Fruit fly (Drosophila melanogaster) whole organism, embryonic: ENCODE data around the gene faf.

Experiments used
- Asciz ChIP-seq: fragments of 200-800 bp; sonication (Bioruptor generic); optimal IDR thresholded peaks from 2 replicates; lab custom pipeline; 2017; ENCODE audit warnings: missing biosample characterization, mild to moderate bottlenecking, missing genetic modification characterization, missing genetic modification reagents
- Atf-2 ChIP-seq: fragments of 200-800 bp; sonication (Bioruptor generic); optimal IDR thresholded peaks from 2 replicates; lab custom pipeline; 2016; ENCODE audit warnings: missing biosample characterization, missing genetic modification characterization
- B-H2 ChIP-seq: fragments of 200-800 bp; sonication (Bioruptor generic); optimal IDR thresholded peaks from 2 replicates; lab custom pipeline; 2018; ENCODE audit warnings: missing biosample characterization, mild to moderate bottlenecking, missing genetic modification characterization
- CG10209 ChIP-seq: fragments of 200-800 bp; sonication (Bioruptor generic); optimal IDR thresholded peaks from 3 replicates; lab custom pipeline; 2017; ENCODE audit warnings: missing biosample characterization, mild to moderate bottlenecking, missing genetic modification characterization, missing genetic modification reagents
- CG10462 ChIP-seq: fragments of 200-800 bp; sonication (Bioruptor generic); optimal IDR thresholded peaks from 2 replicates; lab custom pipeline; 2016; ENCODE audit warnings: missing biosample characterization, missing genetic modification characterization
- CG12219 ChIP-seq: fragments of 200-800 bp; sonication (Bioruptor generic); optimal IDR thresholded peaks from 3 replicates; lab custom pipeline; 2018; ENCODE audit warnings: missing biosample characterization, mild to moderate bottlenecking, missing genetic modification characterization
- CG12659 ChIP-seq: fragments of 200-800 bp; sonication (Bioruptor generic); optimal IDR thresholded peaks from 3 replicates; lab custom pipeline; 2017; ENCODE audit warnings: mild to moderate bottlenecking, missing biosample characterization, missing genetic modification reagents, missing genetic modification characterization
- CG13894 ChIP-seq: fragments of 200-800 bp; sonication (Bioruptor generic); optimal IDR thresholded peaks from 3 replicates; lab custom pipeline; 2018; ENCODE audit warnings: missing biosample characterization, mild to moderate bottlenecking, missing genetic modification characterization, moderate library complexity
- CG14667 ChIP-seq: fragments of 200-800 bp; sonication (Bioruptor generic); IDR thresholded peaks from 2 replicates; pipeline ENCODE4 v1.3.6; 2022; ENCODE audit warnings: missing biosample characterization, missing genetic modification characterization
- CG15269 ChIP-seq: fragments of 200-800 bp; sonication (Bioruptor generic); optimal IDR thresholded peaks from 2 replicates; lab custom pipeline; 2018; ENCODE audit warnings: missing biosample characterization, mild to moderate bottlenecking, missing genetic modification characterization, moderate library complexity
- CG16813 ChIP-seq: fragments of 200-800 bp; sonication (Bioruptor generic); IDR thresholded peaks from 3 replicates; pipeline ENCODE4 v1.3.6; 2022; ENCODE audit warnings: missing biosample characterization, missing genetic modification characterization; ENCODE audit not compliant: partially characterized antibody
- CG17568 ChIP-seq: fragments of 200-800 bp; sonication (Bioruptor generic); optimal IDR thresholded peaks from 2 replicates; lab custom pipeline; 2018; ENCODE audit warnings: missing biosample characterization, mild to moderate bottlenecking, missing genetic modification characterization, moderate library complexity
- CG17802 ChIP-seq: fragments of 200-800 bp; sonication (Bioruptor generic); optimal IDR thresholded peaks from 2 replicates; lab custom pipeline; 2018; ENCODE audit warnings: missing biosample characterization, mild to moderate bottlenecking, missing genetic modification characterization, moderate library complexity
- CG2199 ChIP-seq: fragments of 200-800 bp; sonication (Bioruptor generic); IDR thresholded peaks from 3 replicates; pipeline ENCODE4 v1.3.6; 2022; ENCODE audit warnings: missing biosample characterization, missing genetic modification characterization
- CG3281 ChIP-seq: fragments of 200-800 bp; sonication (Bioruptor generic); optimal IDR thresholded peaks from 3 replicates; lab custom pipeline; 2017; ENCODE audit warnings: missing biosample characterization, mild to moderate bottlenecking, missing genetic modification characterization
- CG6654 ChIP-seq: fragments of 200-800 bp; sonication (Bioruptor generic); optimal IDR thresholded peaks from 2 replicates; lab custom pipeline; 2017; ENCODE audit warnings: missing biosample characterization, mild to moderate bottlenecking, missing genetic modification characterization
- CG8924 ChIP-seq: fragments of 200-800 bp; optimal IDR thresholded peaks from 3 replicates; lab custom pipeline; 2019; ENCODE audit warnings: missing biosample characterization, mild to moderate bottlenecking, missing genetic modification characterization, moderate library complexity
- CG9437 ChIP-seq: fragments of 200-800 bp; sonication (Bioruptor generic); optimal IDR thresholded peaks from 2 replicates; lab custom pipeline; 2018; ENCODE audit warnings: missing biosample characterization, mild to moderate bottlenecking, missing genetic modification characterization
- CG9727 ChIP-seq: fragments of 200-800 bp; sonication (Bioruptor generic); optimal IDR thresholded peaks from 3 replicates; lab custom pipeline; 2017; ENCODE audit warnings: missing biosample characterization, mild to moderate bottlenecking, missing genetic modification characterization
- CG9817 ChIP-seq: fragments of 200-800 bp; sonication (Bioruptor generic); optimal IDR thresholded peaks from 2 replicates; lab custom pipeline; 2018; ENCODE audit warnings: missing biosample characterization, mild to moderate bottlenecking, missing genetic modification characterization, moderate library complexity
- E2f2 ChIP-seq: fragments of 200-800 bp; sonication (Bioruptor generic); IDR thresholded peaks from 2 replicates; pipeline ENCODE4 v1.3.6; 2022; ENCODE audit warnings: missing biosample characterization, missing genetic modification characterization
- Eip74EF ChIP-seq, 2 experiments: fragments of 200-800 bp in 1 of 2; fragments of >200 bp in 1 of 2; sonication (Bioruptor generic) in 1 of 2; optimal IDR thresholded peaks; 2 replicates each; lab custom pipeline; 2017 to 2019; ENCODE audit warnings: missing biosample characterization in 2 of 2, missing genetic modification characterization in 2 of 2, mild to moderate bottlenecking in 1 of 2, moderate library complexity in 1 of 2
- HLH54F ChIP-seq: fragments of 200-800 bp; sonication (Bioruptor generic); optimal IDR thresholded peaks from 3 replicates; lab custom pipeline; 2016; ENCODE audit warnings: missing biosample characterization, missing genetic modification characterization
- Hr51 ChIP-seq, 2 experiments: fragments of 200-800 bp; sonication (Bioruptor generic); optimal IDR thresholded peaks; 2 replicates in 1 of 2; 3 replicates in 1 of 2; lab custom pipeline; 2016 to 2018; ENCODE audit warnings: missing biosample characterization in 2 of 2, missing genetic modification characterization in 2 of 2, mild to moderate bottlenecking in 1 of 2, moderate library complexity in 1 of 2
- Hr78 ChIP-seq, 2 experiments: fragments of 200-800 bp in 1 of 2; fragments of >200 bp in 1 of 2; sonication (Bioruptor generic) in 1 of 2; optimal IDR thresholded peaks; 2 replicates each; lab custom pipeline; 2017 to 2019; ENCODE audit warnings: missing biosample characterization in 2 of 2, missing genetic modification characterization in 2 of 2, mild to moderate bottlenecking in 1 of 2, moderate library complexity in 1 of 2
- MBD-R2 ChIP-seq: fragments of 200-800 bp; sonication (Bioruptor generic); IDR thresholded peaks from 2 replicates; pipeline ENCODE4 v1.3.6; 2022; ENCODE audit warnings: missing biosample characterization, missing genetic modification characterization
- MESR4 ChIP-seq: fragments of 200-800 bp; sonication (Bioruptor generic); optimal IDR thresholded peaks from 2 replicates; lab custom pipeline; 2018; ENCODE audit warnings: missing biosample characterization, mild to moderate bottlenecking, missing genetic modification characterization, moderate library complexity
- Med ChIP-seq: fragments of 200-800 bp; sonication (Bioruptor generic); peaks from one replicate; lab custom pipeline; 2016; ENCODE audit warnings: missing biosample characterization, missing genetic modification characterization, mild to moderate bottlenecking, inconsistent platforms, moderate library complexity
- NFAT ChIP-seq: fragments of 200-800 bp; sonication (Bioruptor generic); IDR thresholded peaks from 2 replicates; pipeline ENCODE4 v1.3.6; 2022; ENCODE audit warnings: missing biosample characterization, missing genetic modification characterization
- Sin3A ChIP-seq: fragments of >200 bp; optimal IDR thresholded peaks from 2 replicates; lab custom pipeline; 2018
- bsh ChIP-seq, 2 experiments: fragments of 200-800 bp; sonication (Bioruptor generic); optimal IDR thresholded peaks; 2 replicates each; lab custom pipeline; 2017 to 2018; ENCODE audit warnings: mild to moderate bottlenecking in 2 of 2, missing biosample characterization in 2 of 2, missing genetic modification characterization in 2 of 2, moderate library complexity in 1 of 2
- cas ChIP-seq: fragments of 200-800 bp; sonication (Bioruptor generic); IDR thresholded peaks from 2 replicates; pipeline ENCODE4 v1.3.6; 2022; ENCODE audit warnings: missing biosample characterization, missing genetic modification characterization
- fd64A ChIP-seq: fragments of 200-800 bp; sonication (Bioruptor generic); optimal IDR thresholded peaks from 3 replicates; lab custom pipeline; 2018; ENCODE audit warnings: missing biosample characterization, mild to moderate bottlenecking, missing genetic modification characterization
- gcm ChIP-seq: fragments of 200-800 bp; sonication (Bioruptor generic); optimal IDR thresholded peaks from 2 replicates; lab custom pipeline; 2019; ENCODE audit warnings: missing biosample characterization, mild to moderate bottlenecking, missing genetic modification characterization, moderate library complexity
- grn ChIP-seq: fragments of 200-800 bp; sonication (Bioruptor generic); optimal IDR thresholded peaks from 3 replicates; lab custom pipeline; 2017; ENCODE audit warnings: missing biosample characterization, missing genetic modification characterization
- hbn ChIP-seq: fragments of 200-800 bp; sonication (Bioruptor generic); IDR thresholded peaks from 2 replicates; pipeline ENCODE4 v1.3.6; 2022; ENCODE audit warnings: missing biosample characterization, missing genetic modification characterization; ENCODE audit not compliant: partially characterized antibody
- kah ChIP-seq: fragments of 200-800 bp; sonication (Bioruptor generic); optimal IDR thresholded peaks from 2 replicates; lab custom pipeline; 2018; ENCODE audit warnings: missing biosample characterization, mild to moderate bottlenecking, missing genetic modification characterization
- lilli ChIP-seq: fragments of 200-800 bp; sonication (Bioruptor generic); optimal IDR thresholded peaks from 3 replicates; lab custom pipeline; 2016; ENCODE audit warnings: missing biosample characterization, missing genetic modification characterization
- nmo ChIP-seq: fragments of 200-800 bp; sonication (Bioruptor generic); optimal IDR thresholded peaks from 2 replicates; lab custom pipeline; 2018; ENCODE audit warnings: missing biosample characterization, mild to moderate bottlenecking, missing genetic modification characterization, moderate library complexity
- nom ChIP-seq: fragments of 200-800 bp; sonication (Bioruptor generic); optimal IDR thresholded peaks from 2 replicates; lab custom pipeline; 2017; ENCODE audit warnings: missing biosample characterization, missing genetic modification characterization, mild to moderate bottlenecking, moderate library complexity, missing genetic modification reagents
- oc ChIP-seq: fragments of 200-800 bp; sonication (Bioruptor generic); optimal IDR thresholded peaks from 2 replicates; lab custom pipeline; 2018; ENCODE audit warnings: missing biosample characterization, mild to moderate bottlenecking, missing genetic modification characterization, moderate library complexity
- pho ChIP-seq: fragments of 200-800 bp; sonication (Bioruptor generic); optimal IDR thresholded peaks from 2 replicates; lab custom pipeline; 2016; ENCODE audit warnings: missing biosample characterization, missing genetic modification characterization
- pnt ChIP-seq: fragments of 200-800 bp; sonication (Bioruptor generic); optimal IDR thresholded peaks from 3 replicates; lab custom pipeline; 2016; ENCODE audit warnings: missing biosample characterization, missing genetic modification characterization
- row ChIP-seq: fragments of 200-800 bp; sonication (Bioruptor generic); IDR thresholded peaks from 3 replicates; pipeline ENCODE4 v1.3.6; 2022; ENCODE audit warnings: missing biosample characterization, missing genetic modification characterization
- slbo ChIP-seq: fragments of 200-800 bp; sonication (Bioruptor generic); IDR thresholded peaks from 2 replicates; pipeline ENCODE4 v1.3.6; 2022; ENCODE audit warnings: missing biosample characterization, missing genetic modification characterization
- so ChIP-seq: fragments of 200-800 bp; sonication (Bioruptor generic); IDR thresholded peaks from 3 replicates; pipeline ENCODE4 v1.3.6; 2022; ENCODE audit warnings: missing biosample characterization, missing genetic modification characterization
- wor ChIP-seq: fragments of 200-800 bp; sonication (Bioruptor generic); IDR thresholded peaks from 2 replicates; pipeline ENCODE4 v1.3.6; 2022; ENCODE audit warnings: missing biosample characterization, missing genetic modification characterization
- zfh2 ChIP-seq: fragments of 200-800 bp; sonication (Bioruptor generic); optimal IDR thresholded peaks from 2 replicates; lab custom pipeline; 2016; ENCODE audit warnings: missing biosample characterization, missing genetic modification characterization

faf gene

dm6 chr3R:31809622-31810021, 32.8 kb downstream of the faf start (continued):
- no peak for TF ChIP-seq CG3281 (GFP tag; lab: Kevin White, UChicago)
- TF ChIP-seq Med (GFP tag; lab: Kevin White, UChicago) = peak; percentile 18
- TF ChIP-seq CG16813 (GFP tag; lab: Robert Waterston, UW) = 0 out of 3 replicates have a peak, but pooled peaks have one; percentile 38
- TF ChIP-seq Sin3A = no peak
- no peak for TF ChIP-seq fd64A (GFP tag; lab: Kevin White, UChicago)
- no peak for TF ChIP-seq Hr78 (GFP tag; optimal IDR thresholded peaks at IDR 0.05; lab: Kevin White, UChicago)
- TF ChIP-seq pho (GFP tag; lab: Kevin White, UChicago) = no peak
- TF ChIP-seq kah = no peak
- TF ChIP-seq Eip74EF (GFP tag; optimal IDR thresholded peaks at IDR 0.05; lab: Kevin White, UChicago) = no peak
- TF ChIP-seq Atf-2 (GFP tag; lab: Kevin White, UChicago) = no peak
- no peak for TF ChIP-seq B-H2 (GFP tag; lab: Kevin White, UChicago)
- no peak for TF ChIP-seq wor (GFP tag; lab: Robert Waterston, UW)
- TF ChIP-seq CG12659 (GFP tag; lab: Kevin White, UChicago) = no peak
- TF ChIP-seq CG13894 = peak; percentile 24
- TF ChIP-seq E2f2 = no peak
- no peak for TF ChIP-seq CG9437 (GFP tag; lab: Kevin White, UChicago)
- TF ChIP-seq, all 482 proteins: peak for 9

dm6 chr3R:31810073-31810530, 33.3 kb downstream of the faf start, which contains the start of gene Rift:
TSS of gene Rift (minus strand) at chr3R:31810186.
- TF ChIP-seq nom (GFP tag; lab: Kevin White, UChicago) = peak; percentile 4
- peak; percentile 83 for TF ChIP-seq row (GFP tag; lab: Robert Waterston, UW)
- TF ChIP-seq CG12219 (GFP tag; lab: Kevin White, UChicago) = peak; percentile 7
- peak in 1 of 2 experiments; percentile 44 for TF ChIP-seq Hr51 (GFP tag; optimal IDR thresholded peaks at IDR 0.05; lab: Kevin White, UChicago)
- no peak for TF ChIP-seq pnt (GFP tag; lab: Kevin White, UChicago)
- TF ChIP-seq NFAT (GFP tag; lab: Robert Waterston, UW) = peak; percentile 45; the same call in 1 of the 2 replicates
- no peak for TF ChIP-seq oc (tag; lab: Kevin White, UChicago)
- peak; percentile 33 for TF ChIP-seq CG17568 (GFP tag; lab: Kevin White, UChicago)
- TF ChIP-seq Asciz = peak; percentile 41
- peak; percentile 14 for TF ChIP-seq fd64A (GFP tag; lab: Kevin White, UChicago)
- peak; percentile 19 for TF ChIP-seq lilli (GFP tag; lab: Kevin White, UChicago)
- peak; percentile 26 for TF ChIP-seq CG10209 (GFP tag; lab: Kevin White, UChicago)
- no peak for TF ChIP-seq CG10462 (GFP tag; lab: Kevin White, UChicago)
- TF ChIP-seq cas (GFP tag; lab: Robert Waterston, UW) = no peak
- no peak; the same call in 1 of the 2 replicates for TF ChIP-seq CG14667 (GFP tag; lab: Robert Waterston, UW)
- TF ChIP-seq hbn (GFP tag; lab: Robert Waterston, UW) = peak; percentile 18; the same call in 1 of the 2 replicates
- TF ChIP-seq CG17802 (tag; lab: Kevin White, UChicago) = no peak
- TF ChIP-seq MBD-R2 (GFP tag; lab: Robert Waterston, UW) = peak; percentile 28; the same call in 1 of the 2 replicates
- TF ChIP-seq CG9817 (tag; lab: Kevin White, UChicago) = peak; percentile 28
- peak; percentile 45 for TF ChIP-seq gcm (GFP tag; lab: Kevin White, UChicago)
- TF ChIP-seq CG6654 (GFP tag; lab: Kevin White, UChicago) = no peak
- TF ChIP-seq CG8924 (tag; lab: Kevin White, UChicago) = peak; percentile 48
- TF ChIP-seq zfh2 (GFP tag; lab: Kevin White, UChicago) = peak; percentile 18
- peak; percentile 35 to 42 for TF ChIP-seq bsh (GFP tag; optimal IDR thresholded peaks at IDR 0.05; lab: Kevin White, UChicago)
- peak; percentile 64 for TF ChIP-seq slbo (GFP tag; lab: Robert Waterston, UW)
- 0 out of 3 replicates have a peak, but pooled peaks have one; percentile 36 for TF ChIP-seq so (GFP tag; lab: Robert Waterston, UW)
- peak; percentile 7 for TF ChIP-seq HLH54F (GFP tag; lab: Kevin White, UChicago)
- peak; percentile 28 for TF ChIP-seq nmo
- TF ChIP-seq CG2199 (GFP tag; lab: Robert Waterston, UW) = 0 out of 3 replicates have a peak, but pooled peaks have one; percentile 27
- TF ChIP-seq CG9727 (GFP tag; lab: Kevin White, UChicago) = no peak
- peak; percentile 40 for TF ChIP-seq MESR4 (GFP tag; lab: Kevin White, UChicago)
- no peak for TF ChIP-seq grn (GFP tag; lab: Kevin White, UChicago)
- peak; percentile 59 for TF ChIP-seq CG15269 (tag; lab: Kevin White, UChicago)
- TF ChIP-seq Hr78 (GFP tag; optimal IDR thresholded peaks at IDR 0.05; lab: Kevin White, UChicago) = no peak
